Worm (Caenorhabditis elegans) whole organism, young adult: ENCODE data around the gene elf-1.

Experiments used
- B0336.3 ChIP-seq: fragments of 200-800 bp; sonication (Bioruptor generic); IDR thresholded peaks from 2 replicates; pipeline ENCODE4 v1.3.6; 2022; ENCODE audit warnings: missing genetic modification characterization, missing compliant biosample characterization
- athp-1 ChIP-seq: sonication (generic microtip); optimal IDR thresholded peaks from 2 replicates; lab custom pipeline; 2017; ENCODE audit warnings: mild to moderate bottlenecking, missing genetic modification characterization, missing compliant biosample characterization
- him-1 ChIP-seq: sonication (generic microtip); optimal IDR thresholded peaks from 2 replicates; lab custom pipeline; 2016; ENCODE audit warnings: missing genotype, missing genetic modification reagents, missing genetic modification characterization, missing compliant biosample characterization
- hmg-20 ChIP-seq: fragments of 200-800 bp; sonication (Bioruptor generic); IDR thresholded peaks from 2 replicates; pipeline ENCODE4 v1.3.6; 2022; ENCODE audit warnings: missing genetic modification reagents, missing genetic modification characterization, missing compliant biosample characterization
- lir-1 ChIP-seq: fragments of 200-800 bp; sonication (Bioruptor generic); conservative IDR thresholded peaks from 2 replicates; pipeline ENCODE4 v1.3.6; 2022; ENCODE audit warnings: missing genetic modification reagents, missing genetic modification characterization, missing compliant biosample characterization
- nhr-27 ChIP-seq: fragments of 200-800 bp; sonication (Bioruptor generic); optimal IDR thresholded peaks from 2 replicates; lab custom pipeline; 2018; ENCODE audit warnings: mild to moderate bottlenecking, missing genetic modification characterization, moderate library complexity, missing compliant biosample characterization
- nhr-90 ChIP-seq: sonication (generic microtip); optimal IDR thresholded peaks from 2 replicates; lab custom pipeline; 2016; ENCODE audit warnings: missing genotype, mild to moderate bottlenecking, missing genetic modification characterization, missing compliant biosample characterization
- tbx-9 ChIP-seq: sonication (generic microtip); optimal IDR thresholded peaks from 2 replicates; lab custom pipeline; 2016; ENCODE audit warnings: borderline replicate concordance, missing genetic modification characterization, inconsistent platforms, missing compliant biosample characterization
- ztf-18 ChIP-seq: sonication (generic microtip); optimal IDR thresholded peaks from 2 replicates; lab custom pipeline; 2016; ENCODE audit warnings: missing genotype, mild to moderate bottlenecking, missing genetic modification characterization, missing compliant biosample characterization

- TF ChIP-seq tbx-9 (tag; lab: Kevin White, UChicago): no peak
- TF ChIP-seq hmg-20 (GFP tag; lab: Robert Waterston, UW): no peak
- no peak for TF ChIP-seq B0336.3 (GFP tag; lab: Robert Waterston, UW)
- TF ChIP-seq nhr-27 (tag; lab: Kevin White, UChicago): no peak
- no peak for TF ChIP-seq him-1 (tag; lab: Kevin White, UChicago)
- TF ChIP-seq lir-1 (GFP tag; lab: Robert Waterston, UW): no peak
- TF ChIP-seq nhr-90 (tag; lab: Kevin White, UChicago): no peak
- no peak for TF ChIP-seq athp-1 (tag; lab: Kevin White, UChicago)
- TF ChIP-seq ztf-18 (tag; lab: Kevin White, UChicago): no peak
Measured at ce11 chrIII:764884-765283, 75.9 kb downstream of the elf-1 start, which contains the start of gene ptl-1.
